Fruit fly (Drosophila melanogaster): ENCODE data around the gene Lsp1beta.
A peak's percentile ranks its signal among the peaks of the same experiment; 100 is the strongest.

The Lsp1beta gene

DNA sequence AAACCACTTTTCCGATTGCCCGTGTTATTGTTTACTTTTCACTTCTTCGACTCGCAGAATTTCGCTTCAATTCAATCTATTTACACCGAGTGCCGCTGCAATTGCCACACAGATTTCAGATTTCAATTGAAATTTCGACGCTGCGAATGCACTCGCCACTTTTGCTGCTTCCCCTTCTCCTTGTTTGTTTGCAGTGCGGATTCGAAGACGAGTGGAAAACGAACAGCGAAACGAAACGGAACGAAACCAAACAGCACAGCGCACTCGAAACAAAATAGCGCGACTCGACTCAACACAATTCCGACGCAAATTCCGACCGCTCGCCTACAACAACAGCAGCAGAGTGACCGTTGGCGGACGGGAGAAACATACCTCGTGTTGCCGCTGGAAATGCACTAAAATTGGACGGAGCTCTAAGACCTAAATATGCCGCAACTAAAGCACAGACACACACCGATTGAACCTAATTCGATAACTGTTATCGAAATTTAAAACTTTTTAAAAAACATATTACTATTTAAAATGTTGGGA is 47.5 kb upstream of the Lsp1beta start, which contains the start of gene drongo (continued):
- TF ChIP-seq kni (GFP tag; optimal IDR thresholded peaks at IDR 0.05) (peak; percentile 63), CG7839 (tag; optimal IDR thresholded peaks at IDR 0.05) (peak; percentile 11), CG17328 (GFP tag; IDR thresholded peaks at IDR 0.05) (peak; percentile 32; the same call in 1 of the 2 replicates), bsh (GFP tag; optimal IDR thresholded peaks at IDR 0.05) (peak; percentile 12 to 17), sqz (GFP tag; optimal IDR thresholded peaks at IDR 0.05) (peak; percentile 39), cato (GFP tag; optimal IDR thresholded peaks at IDR 0.05; ENCODE audit: borderline replicate concordance) (no peak), emc (GFP tag; optimal IDR thresholded peaks at IDR 0.05) (no peak), sens (GFP tag) (peak; percentile 86), tgo (GFP tag; IDR thresholded peaks at IDR 0.05) (no peak), gfzf (GFP tag; optimal IDR thresholded peaks at IDR 0.05) (peak; percentile 100), ATbp (GFP tag; optimal IDR thresholded peaks at IDR 0.05) (peak; percentile 34), Lhr (GFP tag; optimal IDR thresholded peaks at IDR 0.05) (peak; percentile 87), row (GFP tag; IDR thresholded peaks at IDR 0.05) (peak; percentile 24; the same call in 1 of the 3 replicates), HLH4C (GFP tag; IDR thresholded peaks at IDR 0.05; ENCODE audit: partially characterized antibody) (peak; percentile 43), gro (GFP tag; optimal IDR thresholded peaks at IDR 0.05) (peak; percentile 85), CG13775 (GFP tag; optimal IDR thresholded peaks at IDR 0.05) (no peak), CG8089 (GFP tag; optimal IDR thresholded peaks at IDR 0.05) (peak; percentile 17), hkb (optimal IDR thresholded peaks at IDR 0.05) (no peak), hkb (GFP tag; IDR thresholded peaks at IDR 0.05) (peak; percentile 52; the same call in 1 of the 2 replicates), gsb-n (tag; optimal IDR thresholded peaks at IDR 0.05) (peak; percentile 39), CG7987 (GFP tag; optimal IDR thresholded peaks at IDR 0.05) (peak; percentile 36), sob (GFP tag; IDR thresholded peaks at IDR 0.05) (peak; percentile 63), CG10366 (GFP tag; IDR thresholded peaks at IDR 0.05) (no peak), Drgx (GFP tag; IDR thresholded peaks at IDR 0.05) (0 out of 2 replicates have a peak, but pooled peaks have one; percentile 23), wek (GFP tag; optimal IDR thresholded peaks at IDR 0.05) (peak; percentile 41), chif (GFP tag; optimal IDR thresholded peaks at IDR 0.05) (peak; percentile 6 to 44), cg (GFP tag; optimal IDR thresholded peaks at IDR 0.05) (peak; percentile 80), Mad (GFP tag; optimal IDR thresholded peaks at IDR 0.05) (no peak), pros (GFP tag; optimal IDR thresholded peaks at IDR 0.05) (peak; percentile 42), rib (GFP tag; IDR thresholded peaks at IDR 0.05) (peak; percentile 85), CG11247 (GFP tag; IDR thresholded peaks at IDR 0.05) (peak; percentile 33; the same call in 1 of the 2 replicates), CG42726 (GFP tag; IDR thresholded peaks at IDR 0.05; ENCODE audit: partially characterized antibody) (peak; percentile 83), CG33557 (GFP tag; optimal IDR thresholded peaks at IDR 0.05) (peak; percentile 33), repo (GFP tag; optimal IDR thresholded peaks at IDR 0.05) (no peak), Rfx (GFP tag; IDR thresholded peaks at IDR 0.05) (peak; percentile 64), zf30C (GFP tag; optimal IDR thresholded peaks at IDR 0.05) (peak; percentile 38), nerfin-1 (tag; optimal IDR thresholded peaks at IDR 0.05) (peak; percentile 95), danr (GFP tag; IDR thresholded peaks at IDR 0.05) (no peak), MBD-R2 (GFP tag; IDR thresholded peaks at IDR 0.05) (peak; percentile 37), disco-r (GFP tag; optimal IDR thresholded peaks at IDR 0.05) (no peak), Oli (tag; optimal IDR thresholded peaks at IDR 0.05) (no peak), sna (GFP tag; IDR thresholded peaks at IDR 0.05; ENCODE audit: partially characterized antibody) (peak; percentile 52; the same call in 1 of the 2 replicates), crol (GFP tag; IDR thresholded peaks at IDR 0.05) (peak; percentile 46; the same call in 1 of the 2 replicates), pnt (GFP tag; optimal IDR thresholded peaks at IDR 0.05) (no peak), tap (tag; optimal IDR thresholded peaks at IDR 0.05) (no peak), CG14860 (GFP tag; IDR thresholded peaks at IDR 0.05; ENCODE audit: partially characterized antibody) (0 out of 3 replicates have a peak, but pooled peaks have one; percentile 48), CG11456 (GFP tag; IDR thresholded peaks at IDR 0.05) (0 out of 3 replicates have a peak, but pooled peaks have one; percentile 50), CG13624 (GFP tag; optimal IDR thresholded peaks at IDR 0.05) (peak; percentile 65), MESR4 (GFP tag; optimal IDR thresholded peaks at IDR 0.05) (peak; percentile 83)

Data from whole organism, embryonic.